Worm (Caenorhabditis elegans) whole organism, L4/young adult: Measurements from ENCODE around the gene C33F10.14.

ENCODE experiments used
- W03F9.2 ChIP-seq: fragments of 150-350 bp; optimal IDR thresholded peaks from 2 replicates; lab custom pipeline; 2014; ENCODE audit warnings: missing biosample characterization, missing genetic modification characterization
- dao-5 ChIP-seq: sonication (generic microtip); optimal IDR thresholded peaks from 2 replicates; lab custom pipeline; 2016; ENCODE audit warnings: missing genotype, missing genetic modification characterization, moderate library complexity, missing compliant biosample characterization
- him-1 ChIP-seq: sonication (generic microtip); optimal IDR thresholded peaks from 2 replicates; lab custom pipeline; 2016; ENCODE audit warnings: missing genotype, missing genetic modification reagents, missing genetic modification characterization, missing compliant biosample characterization

DNA sequence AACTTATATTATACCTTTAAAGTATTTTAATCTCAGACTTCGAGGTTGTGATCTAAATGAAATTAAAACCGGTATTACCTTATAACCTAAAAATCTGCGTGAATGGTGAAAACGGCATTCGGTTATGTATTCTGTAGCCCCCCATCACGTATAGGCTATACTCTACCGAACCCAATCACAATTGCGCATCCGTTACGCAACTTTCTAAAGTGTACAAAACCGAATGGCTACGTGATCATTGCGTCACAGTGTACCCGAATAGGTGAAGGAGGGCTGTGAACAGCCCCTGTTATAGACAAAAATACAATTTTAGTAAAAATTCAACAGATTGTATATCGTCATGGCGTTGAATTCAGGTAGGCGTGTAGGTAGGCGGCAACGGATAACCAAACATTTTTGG is 25.4 kb downstream of the C33F10.14 start:
- no peak for TF ChIP-seq W03F9.2
- TF ChIP-seq dao-5: no peak
- TF ChIP-seq him-1 (tag; lab: Kevin White, UChicago): no peak
